1 worm cellular context compared by ENCODE assay signal in genomic region chrIII:11243421-11243820, ce11.
A peak's percentile ranks its signal among the peaks of the same experiment; 100 is the strongest.
TF ChIP-seq lines count a peak whose summit lies in the region.

No protein-coding gene starts in this region.

TF ChIP-seq in whole organism, L1 larva, 84 proteins besides CTCF, POLR2A, EP300 and RAD21 (continued from another document):
- TF ChIP-seq nhr-90 (tag; optimal IDR thresholded peaks at IDR 0.05; lab: Kevin White, UChicago; ENCODE audit: poor library complexity) = peak; percentile 68
- TF ChIP-seq fkh-8 (tag; optimal IDR thresholded peaks at IDR 0.05; lab: Kevin White, UChicago) = peak; percentile 33
- no peak for TF ChIP-seq unc-30 (tag; optimal IDR thresholded peaks at IDR 0.05; lab: Kevin White, UChicago)
- no peak for TF ChIP-seq pax-3 (tag; optimal IDR thresholded peaks at IDR 0.05; lab: Kevin White, UChicago)
- peak; percentile 49 for TF ChIP-seq ztf-4 (tag; optimal IDR thresholded peaks at IDR 0.05; lab: Kevin White, UChicago)
- peak in 1 of 2 experiments; percentile 60 for TF ChIP-seq mdl-1 (tag; optimal IDR thresholded peaks at IDR 0.05; lab: Kevin White, UChicago)
- no peak for TF ChIP-seq ceh-90 (tag; optimal IDR thresholded peaks at IDR 0.05; lab: Kevin White, UChicago)
- TF ChIP-seq nhr-85 (tag; lab: Kevin White, UChicago) = peak; percentile 90
- peak; percentile 83 for TF ChIP-seq fos-1 (tag; optimal IDR thresholded peaks at IDR 0.05; lab: Kevin White, UChicago)
- TF ChIP-seq nhr-28 (tag; optimal IDR thresholded peaks at IDR 0.05; lab: Kevin White, UChicago) = no peak
- peak; percentile 67 for TF ChIP-seq unc-130 (tag; optimal IDR thresholded peaks at IDR 0.05; lab: Kevin White, UChicago)
